Fruit fly (Drosophila melanogaster): ENCODE measurements around the gene SH3PX1.

DNA sequence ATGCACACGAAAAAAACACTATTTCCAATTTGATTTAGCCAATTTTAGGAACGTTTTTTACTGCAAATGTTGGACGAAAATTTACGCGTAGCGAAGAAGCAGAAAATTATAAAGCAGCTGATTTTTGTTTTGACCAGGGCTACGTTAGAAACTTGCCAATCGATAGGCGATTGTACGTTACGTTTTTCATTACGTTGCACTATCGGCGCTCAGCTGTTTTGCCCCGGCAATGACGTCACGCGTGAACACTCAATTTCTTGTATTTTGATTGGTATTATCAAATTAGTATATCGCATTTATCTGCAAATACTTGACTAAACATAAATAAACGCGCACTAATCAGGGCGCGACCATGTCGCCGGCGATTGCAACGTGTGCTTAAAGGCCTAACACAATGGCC, 34.6 kb downstream of the SH3PX1 start, which contains the start of the genes fry and CG16717:
- TF ChIP-seq CG8159 (tag; optimal IDR thresholded peaks at IDR 0.05) (no peak), D1 (tag; optimal IDR thresholded peaks at IDR 0.05) (no peak), CG8301 (tag; optimal IDR thresholded peaks at IDR 0.05) (no peak), gl (tag; optimal IDR thresholded peaks at IDR 0.05) (no peak), CG9948 (tag; optimal IDR thresholded peaks at IDR 0.05) (no peak), Ets98B (GFP tag; IDR thresholded peaks at IDR 0.05) (no peak)

Data from whole organism, pupa.